Worm (Caenorhabditis elegans): ENCODE results near the gene F55A11.6.
A peak's percentile ranks its signal among the peaks of the same experiment; 100 is the strongest.

The F55A11.6 gene

ce11 chrV:11799252-11799822, 22.7 kb downstream of the F55A11.6 start:
- TF ChIP-seq elt-3 (tag; optimal IDR thresholded peaks at IDR 0.05), result peak; percentile 37
- TF ChIP-seq ceh-83 (GFP tag; optimal IDR thresholded peaks at IDR 0.05), result no peak
- TF ChIP-seq nhr-237 (tag; optimal IDR thresholded peaks at IDR 0.05), result peak; percentile 38
- no peak for TF ChIP-seq flh-1 (GFP tag; optimal IDR thresholded peaks at IDR 0.05)

ce11 chrV:11800486-11800885, 23.8 kb downstream of the F55A11.6 start:
- TF ChIP-seq bed-3 (GFP tag; optimal IDR thresholded peaks at IDR 0.05), result no peak

ce11 chrV:11801076-11801849, 24.6 kb downstream of the F55A11.6 start:
- TF ChIP-seq ham-2 (GFP tag; optimal IDR thresholded peaks at IDR 0.05) (no peak), M03D4.4 (tag; optimal IDR thresholded peaks at IDR 0.05) (no peak), ceh-43 (GFP tag; optimal IDR thresholded peaks at IDR 0.05) (no peak), elt-1 (tag; optimal IDR thresholded peaks at IDR 0.05; ENCODE audit: borderline replicate concordance, insufficient read depth) (peak; percentile 64), nhr-237 (tag; optimal IDR thresholded peaks at IDR 0.05) (no peak)

ce11 chrV:11802508-11802907, 25.9 kb downstream of the F55A11.6 start:
- peak; percentile 19 for TF ChIP-seq ham-2 (GFP tag; optimal IDR thresholded peaks at IDR 0.05)
- TF ChIP-seq blmp-1 (tag; optimal IDR thresholded peaks at IDR 0.05), result peak; percentile 33
- peak; percentile 66 for TF ChIP-seq elt-3 (tag; optimal IDR thresholded peaks at IDR 0.05)
- TF ChIP-seq unc-39 (tag; optimal IDR thresholded peaks at IDR 0.05), result no peak

- TF ChIP-seq ztf-11 (tag; optimal IDR thresholded peaks at IDR 0.05) (no peak), ceh-39 (tag; optimal IDR thresholded peaks at IDR 0.05) (no peak), lin-13 (tag; optimal IDR thresholded peaks at IDR 0.05) (no peak), snpc-4 (tag; optimal IDR thresholded peaks at IDR 0.05) (no peak), pha-4 (tag; optimal IDR thresholded peaks at IDR 0.05) (no peak), nhr-12 (tag; optimal IDR thresholded peaks at IDR 0.05) (no peak), lin-32 (GFP tag; optimal IDR thresholded peaks at IDR 0.05) (no peak), sem-2 (GFP tag; optimal IDR thresholded peaks at IDR 0.05) (no peak), unc-39 (tag; optimal IDR thresholded peaks at IDR 0.05) (no peak), nhr-28 (tag; optimal IDR thresholded peaks at IDR 0.05) (no peak), lsy-2 (tag; optimal IDR thresholded peaks at IDR 0.05) (no peak)
Observed at ce11 chrV:11803518-11803994, 26.9 kb downstream of the F55A11.6 start.

ce11 chrV:11809935-11810334, 33.3 kb downstream of the F55A11.6 start:
- no peak for TF ChIP-seq ces-1 (GFP tag; optimal IDR thresholded peaks at IDR 0.05)

- no peak for TF ChIP-seq unc-62 (GFP tag; optimal IDR thresholded peaks at IDR 0.05)
- no peak for TF ChIP-seq unc-39 (tag; optimal IDR thresholded peaks at IDR 0.05)
- TF ChIP-seq ceh-43 (GFP tag; optimal IDR thresholded peaks at IDR 0.05), result no peak
- TF ChIP-seq nhr-2 (tag; optimal IDR thresholded peaks at IDR 0.05), result no peak
- no peak for TF ChIP-seq hlh-1 (tag; optimal IDR thresholded peaks at IDR 0.05)
- TF ChIP-seq ztf-11 (tag; optimal IDR thresholded peaks at IDR 0.05), result no peak
- TF ChIP-seq zip-8 (tag; optimal IDR thresholded peaks at IDR 0.05), result no peak
- no peak for TF ChIP-seq unc-120 (tag; optimal IDR thresholded peaks at IDR 0.05; ENCODE audit: poor library complexity, severe bottlenecking)
- TF ChIP-seq nhr-76 (tag; optimal IDR thresholded peaks at IDR 0.05), result no peak
- no peak for TF ChIP-seq nhr-237 (tag; optimal IDR thresholded peaks at IDR 0.05)
- no peak for TF ChIP-seq drap-1 (GFP tag; optimal IDR thresholded peaks at IDR 0.05)
- no peak for TF ChIP-seq snpc-4 (tag; optimal IDR thresholded peaks at IDR 0.05)
- no peak for TF ChIP-seq lin-32 (GFP tag; optimal IDR thresholded peaks at IDR 0.05)
- TF ChIP-seq tbx-8 (GFP tag; optimal IDR thresholded peaks at IDR 0.05), result no peak
- no peak for TF ChIP-seq mab-5 (tag; optimal IDR thresholded peaks at IDR 0.05)
Observed at ce11 chrV:11811921-11812320, 35.3 kb downstream of the F55A11.6 start, which contains the start of gene D2023.3. D2023.3 (minus strand) TSS chrV:11812021.

Measured in whole organism, mixed stage, embryonic.